Fruit fly (Drosophila melanogaster) whole organism: ENCODE measurements around the gene CG46318.
A peak's percentile ranks its signal among the peaks of the same experiment; 100 is the strongest.

ENCODE experiments used
- CG8478 ChIP-seq: fragments of >200 bp; optimal IDR thresholded peaks from 2 replicates; lab custom pipeline; 2018; ENCODE audit warnings: inconsistent platforms
- Dll ChIP-seq: fragments of >200 bp; optimal IDR thresholded peaks from 2 replicates; lab custom pipeline; 2017
- EcR ChIP-seq, 2 experiments: fragments of >200 bp; optimal IDR thresholded peaks; 2 replicates each; lab custom pipeline; 2017; ENCODE audit warnings: missing biosample characterization in 2 of 2, missing genetic modification characterization in 2 of 2, missing genetic modification reagents in 2 of 2
- pan ChIP-seq: fragments of >200 bp; optimal IDR thresholded peaks from 2 replicates; lab custom pipeline; 2017
- psq ChIP-seq: fragments of >200 bp; optimal IDR thresholded peaks from 2 replicates; lab custom pipeline; 2017
- usp ChIP-seq: fragments of >200 bp; optimal IDR thresholded peaks from 2 replicates; lab custom pipeline; 2017; ENCODE audit warnings: missing biosample characterization, missing genetic modification characterization, mixed read lengths

The CG46318 gene

DNA sequence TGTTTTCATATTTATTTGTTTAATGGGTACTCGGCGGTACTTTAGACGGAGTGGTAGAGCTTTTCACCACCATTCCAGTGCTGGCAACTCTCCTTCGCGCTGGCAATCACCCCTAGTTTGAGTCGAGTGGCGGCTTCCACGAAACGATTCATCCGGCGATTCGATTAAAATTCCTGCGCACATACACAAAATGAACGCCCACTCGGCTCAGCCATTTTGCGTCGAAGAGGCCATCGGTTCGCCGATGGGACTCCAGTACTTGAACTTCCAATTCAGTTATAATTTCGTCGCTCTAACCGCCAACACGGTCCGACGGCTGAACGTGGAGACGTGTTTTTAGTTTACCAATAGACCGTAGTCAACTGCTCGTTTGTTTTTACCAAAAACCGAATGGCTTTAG, at the start of gene CG46318, which contains the start of gene ChT:
Gene CG46318, plus strand, starts transcription at position 273 of the 400 bp plus-strand sequence.
Gene ChT, plus strand, starts transcription at position 273 of the 400 bp plus-strand sequence.
- no peak for TF ChIP-seq Dll (lab: Kevin White, UChicago)
- no peak for TF ChIP-seq CG8478 (lab: Kevin White, UChicago)
- TF ChIP-seq pan: no peak
- TF ChIP-seq usp (GFP tag; lab: Kevin White, UChicago): no peak
- TF ChIP-seq EcR (GFP tag; optimal IDR thresholded peaks at IDR 0.05; lab: Kevin White, UChicago): no peak
- TF ChIP-seq psq: no peak

DNA sequence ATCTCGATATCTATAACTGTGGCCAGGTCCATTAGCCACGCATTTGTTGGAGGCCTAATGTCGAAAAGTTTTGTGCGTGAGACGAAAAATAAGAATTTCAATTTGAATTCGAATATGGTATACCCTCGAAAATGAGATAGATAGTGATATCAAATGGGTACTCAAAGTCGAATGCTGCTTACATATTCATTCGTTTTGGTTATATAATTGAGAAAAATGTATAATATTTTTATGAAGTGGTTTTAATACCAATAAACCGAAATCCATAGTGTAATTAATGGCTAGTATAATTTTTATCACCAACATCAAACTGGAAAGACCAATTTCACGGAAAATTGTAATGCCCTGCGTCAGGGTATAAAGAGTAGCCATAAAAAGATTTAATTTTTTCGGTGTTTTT, 47.3 kb upstream of the CG46318 start:
- TF ChIP-seq usp (GFP tag; lab: Kevin White, UChicago) (no peak), psq (no peak), EcR (GFP tag; optimal IDR thresholded peaks at IDR 0.05; lab: Kevin White, UChicago) (no peak), pan (no peak), CG8478 (lab: Kevin White, UChicago) (no peak), Dll (lab: Kevin White, UChicago) (no peak)

DNA sequence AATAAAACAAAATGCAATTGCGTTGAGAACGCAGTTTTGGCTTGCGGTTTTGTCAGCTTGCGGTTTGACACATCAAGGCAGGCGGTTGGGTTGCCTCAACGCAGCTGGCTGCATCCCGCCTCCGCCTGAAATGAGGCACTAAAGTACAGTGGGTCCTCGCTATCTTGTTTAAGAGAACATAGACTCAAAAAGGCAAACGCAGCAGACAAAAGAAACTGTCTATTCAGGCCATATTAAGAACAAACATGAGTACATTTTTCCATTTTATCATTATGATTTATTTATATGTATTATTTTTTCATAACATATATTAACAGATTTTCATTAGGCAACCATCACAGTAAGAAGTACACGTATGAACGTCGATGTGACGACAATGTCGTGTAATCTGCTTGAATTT, 40.7 kb upstream of the CG46318 start:
- no peak for TF ChIP-seq psq
- TF ChIP-seq pan: no peak
- no peak for TF ChIP-seq EcR (GFP tag; optimal IDR thresholded peaks at IDR 0.05; lab: Kevin White, UChicago)
- TF ChIP-seq Dll (lab: Kevin White, UChicago): no peak
- no peak for TF ChIP-seq usp (GFP tag; lab: Kevin White, UChicago)
- no peak for TF ChIP-seq CG8478 (lab: Kevin White, UChicago)

DNA sequence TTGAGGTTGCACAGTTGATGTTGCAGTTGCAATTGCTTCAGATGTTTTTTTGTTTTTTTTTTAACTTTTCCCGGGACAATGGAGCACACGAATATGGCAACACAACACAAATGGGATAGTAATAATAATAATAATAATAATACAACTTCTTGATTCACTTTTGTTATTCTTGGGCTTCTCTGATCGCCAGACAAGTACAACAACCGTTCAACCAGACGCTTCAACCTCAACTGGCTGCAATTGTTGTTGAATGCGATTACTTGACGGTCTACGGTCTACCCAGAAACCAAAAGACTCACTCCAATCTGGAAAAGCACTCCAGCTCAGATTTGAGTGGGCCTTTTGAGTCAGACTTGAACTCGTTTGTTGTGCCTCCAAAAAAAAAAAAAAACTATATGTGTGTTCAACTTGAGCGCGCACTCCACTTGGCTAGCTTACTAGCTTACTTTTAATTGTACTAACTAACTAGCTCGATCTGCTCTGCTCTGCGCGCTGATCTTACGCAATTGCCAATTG, 39.1 kb upstream of the CG46318 start, which contains the start of gene CG14301:
Gene CG14301, minus strand, starts transcription at position 216 of the 516 bp plus-strand sequence.
- TF ChIP-seq EcR (GFP tag; optimal IDR thresholded peaks at IDR 0.05; lab: Kevin White, UChicago) (no peak), psq (no peak), Dll (lab: Kevin White, UChicago) (no peak), pan (no peak), CG8478 (lab: Kevin White, UChicago) (no peak), usp (GFP tag; lab: Kevin White, UChicago) (no peak)

DNA sequence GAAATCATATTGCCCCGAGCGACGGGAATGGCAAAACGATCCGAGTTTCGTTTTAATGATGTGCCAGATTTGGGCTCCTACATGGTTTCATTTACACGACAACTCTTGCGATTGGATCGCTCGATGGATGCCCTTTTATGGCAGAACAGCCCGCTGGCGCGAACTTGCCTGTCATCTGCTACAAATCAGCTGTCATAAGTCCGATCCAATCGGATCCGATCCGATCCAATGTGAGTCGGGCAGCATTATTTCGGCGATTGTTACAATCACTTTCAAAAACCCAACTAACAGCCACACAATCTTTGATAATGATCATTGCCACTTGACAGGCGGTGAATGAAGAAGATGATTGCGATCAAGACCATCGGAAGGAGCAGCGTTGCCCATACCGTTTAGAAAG, 36.8 kb upstream of the CG46318 start:
- TF ChIP-seq pan (no peak), EcR (GFP tag; optimal IDR thresholded peaks at IDR 0.05; lab: Kevin White, UChicago) (no peak), psq (no peak), Dll (lab: Kevin White, UChicago) (no peak), CG8478 (lab: Kevin White, UChicago) (no peak), usp (GFP tag; lab: Kevin White, UChicago) (no peak)

DNA sequence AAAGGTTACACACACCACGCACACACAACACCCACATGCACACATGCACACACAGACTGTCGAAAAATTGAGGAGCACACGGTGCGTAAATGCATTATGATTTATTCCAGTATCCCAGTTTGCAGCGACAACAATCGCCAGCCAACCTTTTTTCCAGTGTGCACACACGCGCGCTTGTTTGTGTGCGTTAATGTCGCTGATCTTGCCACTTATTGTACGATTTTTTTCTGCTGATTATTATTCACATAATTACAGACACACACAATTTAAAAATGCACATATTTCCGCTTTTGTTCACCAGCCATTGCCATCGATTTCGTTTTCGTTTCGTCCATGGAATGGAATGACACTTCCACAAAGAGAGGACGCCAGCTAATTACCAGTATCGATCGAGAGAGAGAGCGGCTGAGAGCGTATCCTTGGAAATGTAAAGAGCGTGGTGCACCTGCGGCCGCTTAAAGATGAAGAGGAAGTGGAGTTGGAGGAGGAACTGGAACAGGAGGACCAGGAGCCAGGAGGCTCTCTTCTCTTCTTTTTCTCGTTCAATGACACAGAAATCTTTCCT, 21.9 kb upstream of the CG46318 start:
- TF ChIP-seq Dll (lab: Kevin White, UChicago) (peak; percentile 61), usp (GFP tag; lab: Kevin White, UChicago) (no peak)

DNA sequence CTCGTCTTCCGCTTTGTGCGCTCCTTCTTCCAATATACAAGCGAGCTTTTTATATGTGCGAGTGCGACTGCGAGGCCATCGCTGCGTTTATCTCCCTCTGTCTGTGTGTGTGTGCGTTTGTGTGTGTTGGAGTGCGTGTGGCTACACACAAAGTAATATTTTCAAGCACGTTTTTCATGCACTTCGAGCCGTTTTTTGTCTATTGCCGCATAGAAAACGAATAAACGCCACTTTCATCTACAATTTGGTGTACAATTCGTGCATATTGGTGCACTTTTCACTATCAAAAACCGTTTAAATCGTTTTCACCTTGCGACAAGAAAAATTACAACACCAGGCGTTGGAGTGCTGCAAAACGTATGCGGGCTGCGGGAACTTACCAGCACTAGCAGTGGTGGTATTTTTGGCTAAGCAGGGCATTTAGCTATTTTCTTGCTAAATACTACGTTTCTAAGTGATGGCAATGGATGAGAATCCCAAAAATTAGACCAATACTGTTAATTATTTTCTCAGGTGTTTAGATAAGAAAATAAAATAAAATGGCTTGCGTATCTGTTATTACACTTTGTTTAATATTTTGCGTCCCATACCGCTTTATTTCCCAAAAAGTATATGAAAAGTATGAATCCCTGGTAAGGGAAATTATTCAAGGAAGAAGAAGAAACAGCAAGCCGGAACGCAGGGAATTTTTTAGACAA, 21.3 kb upstream of the CG46318 start, which contains the start of the genes CG31224 and CstF64:
Gene CG31224, minus strand, starts transcription at position 365 of the 698 bp plus-strand sequence.
Gene CstF64, plus strand, starts transcription at position 674 of the 698 bp plus-strand sequence.
- TF ChIP-seq Dll (lab: Kevin White, UChicago): no peak
- TF ChIP-seq usp (GFP tag; lab: Kevin White, UChicago): no peak
- no peak for TF ChIP-seq EcR (GFP tag; optimal IDR thresholded peaks at IDR 0.05; lab: Kevin White, UChicago)
- TF ChIP-seq psq: no peak
- no peak for TF ChIP-seq CG8478 (lab: Kevin White, UChicago)
- TF ChIP-seq pan: no peak

DNA sequence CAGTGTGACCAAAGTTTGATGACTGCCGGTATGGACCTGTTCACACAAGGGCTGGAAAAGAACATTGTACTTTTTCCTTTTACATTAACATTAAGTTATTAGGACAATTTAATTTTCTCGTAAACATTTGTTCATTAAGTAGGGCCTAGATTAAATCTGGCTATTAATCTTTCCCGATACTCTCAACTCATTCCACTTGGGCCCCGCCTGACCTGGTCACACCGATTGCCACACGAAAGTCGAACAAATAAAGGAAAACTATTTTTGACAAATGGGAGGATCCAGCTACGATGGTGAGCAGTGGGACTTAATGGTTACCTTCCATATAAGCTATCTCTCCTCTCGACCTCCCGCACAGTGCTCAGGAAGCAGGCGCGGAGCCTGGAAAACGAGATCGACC, 16.9 kb upstream of the CG46318 start, which contains the start of the genes Cpsf73 and Gos28:
Gene Cpsf73, minus strand, starts transcription at position 28 of the 400 bp plus-strand sequence.
Gene Gos28, plus strand, starts transcription at position 214 of the 400 bp plus-strand sequence.
- no peak for TF ChIP-seq CG8478 (lab: Kevin White, UChicago)
- TF ChIP-seq Dll (lab: Kevin White, UChicago): no peak
- TF ChIP-seq psq: no peak
- TF ChIP-seq EcR (GFP tag; optimal IDR thresholded peaks at IDR 0.05; lab: Kevin White, UChicago): no peak
- no peak for TF ChIP-seq usp (GFP tag; lab: Kevin White, UChicago)
- no peak for TF ChIP-seq pan

DNA sequence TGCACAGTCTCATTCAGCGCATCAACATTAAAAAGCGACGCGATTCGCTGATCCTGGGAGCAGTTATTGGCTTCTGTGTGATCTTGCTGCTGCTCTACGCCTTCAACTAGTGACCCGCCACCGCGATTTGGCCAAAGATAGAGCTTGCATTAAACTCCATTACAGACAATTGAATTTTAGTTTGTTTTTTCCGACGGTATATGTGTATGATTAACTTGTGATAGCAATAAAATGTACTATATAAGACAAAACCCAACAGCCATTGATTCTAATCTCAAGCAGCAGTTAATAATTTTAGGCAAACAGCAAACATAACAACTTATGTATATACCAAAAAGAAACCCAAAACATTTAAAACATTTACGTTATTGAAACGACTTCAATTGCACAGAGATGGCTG, 15.3 kb upstream of the CG46318 start, which contains the start of gene CG31231:
Gene CG31231, plus strand, starts transcription at position 301 of the 400 bp plus-strand sequence.
- no peak for TF ChIP-seq EcR (GFP tag; optimal IDR thresholded peaks at IDR 0.05; lab: Kevin White, UChicago)
- TF ChIP-seq pan: no peak
- TF ChIP-seq Dll (lab: Kevin White, UChicago): no peak
- no peak for TF ChIP-seq usp (GFP tag; lab: Kevin White, UChicago)
- TF ChIP-seq psq: no peak
- TF ChIP-seq CG8478 (lab: Kevin White, UChicago): no peak

DNA sequence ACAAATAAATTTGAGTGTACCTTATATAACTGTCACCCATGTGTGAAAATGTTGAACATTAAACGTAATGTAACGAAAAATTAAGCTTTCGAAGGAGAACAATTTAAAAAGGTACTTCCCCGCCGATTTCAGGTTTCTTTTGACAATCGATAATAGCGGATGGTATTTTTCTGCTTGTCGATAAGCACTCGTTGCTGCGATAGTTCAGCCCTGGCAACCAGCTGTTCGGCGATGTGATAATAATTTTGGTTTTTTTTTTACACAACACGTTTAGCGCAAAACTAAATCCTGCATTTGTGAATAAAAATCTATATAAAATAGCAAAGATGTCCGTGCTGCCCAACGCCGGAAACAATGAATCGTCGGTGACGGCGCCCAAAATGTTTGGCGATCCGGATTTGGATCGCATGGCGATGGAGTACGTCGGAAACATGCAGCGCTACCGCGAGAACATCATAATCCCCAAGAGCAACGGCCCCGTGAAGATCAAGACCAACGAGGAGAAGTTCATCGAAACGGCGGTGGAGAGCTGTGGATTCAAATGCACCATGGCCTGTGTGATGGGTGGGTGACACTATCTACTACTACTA, 12.7 kb upstream of the CG46318 start, which contains the start of gene CG31229:
Gene CG31229, plus strand, starts transcription at position 194 of the 590 bp plus-strand sequence.
- TF ChIP-seq CG8478 (lab: Kevin White, UChicago): no peak
- no peak for TF ChIP-seq pan
- TF ChIP-seq Dll (lab: Kevin White, UChicago): no peak
- TF ChIP-seq psq: no peak

DNA sequence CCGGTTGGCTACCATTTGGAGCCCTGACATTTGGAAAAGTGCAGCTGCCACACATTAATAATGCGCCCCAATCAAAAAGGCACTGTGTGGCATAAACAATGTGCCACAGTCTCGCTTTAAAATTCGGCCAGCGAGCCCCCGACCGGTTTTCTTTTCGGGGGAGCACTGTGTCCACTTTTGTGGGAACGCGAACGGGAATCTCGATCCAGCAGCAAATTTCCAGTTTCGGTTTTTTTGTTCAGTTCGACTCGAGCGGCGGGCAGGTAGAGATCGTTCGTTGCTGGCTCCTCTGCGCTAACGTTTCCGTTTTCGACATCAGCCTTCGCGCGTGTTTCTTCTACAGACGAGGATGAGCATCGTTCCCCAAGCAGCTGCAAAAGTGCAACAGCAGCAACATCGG, 11.3 kb upstream of the CG46318 start, which contains the start of gene CG7702:
Gene CG7702, plus strand, starts transcription at position 239 of the 400 bp plus-strand sequence.
- TF ChIP-seq pan: no peak
- TF ChIP-seq usp (GFP tag; lab: Kevin White, UChicago): no peak
